Fruit fly (Drosophila melanogaster) whole organism, embryonic: ENCODE data around the gene CG32182.

Experiments used
- Abd-B ChIP-seq: fragments of 200-800 bp; sonication (Bioruptor generic); optimal IDR thresholded peaks from 2 replicates; lab custom pipeline; 2018; ENCODE audit warnings: missing biosample characterization, mild to moderate bottlenecking, missing genetic modification characterization, moderate library complexity
- CG11560 ChIP-seq: fragments of 200-800 bp; sonication (Bioruptor generic); IDR thresholded peaks from 3 replicates; pipeline ENCODE4 v1.3.6; 2022; ENCODE audit warnings: missing biosample characterization, missing genetic modification characterization
- CG12299 ChIP-seq: fragments of 200-800 bp; sonication (Bioruptor generic); optimal IDR thresholded peaks from 2 replicates; lab custom pipeline; 2018; ENCODE audit warnings: missing biosample characterization, mild to moderate bottlenecking, missing genetic modification characterization
- CG12391 ChIP-seq: fragments of 200-800 bp; sonication (Bioruptor generic); optimal IDR thresholded peaks from 3 replicates; lab custom pipeline; 2018; ENCODE audit warnings: missing biosample characterization, mild to moderate bottlenecking, missing genetic modification characterization, moderate library complexity
- CG14014 ChIP-seq: fragments of 200-800 bp; sonication (Bioruptor generic); IDR thresholded peaks from 2 replicates; pipeline ENCODE4 v1.3.6; 2022; ENCODE audit warnings: missing biosample characterization, missing genetic modification characterization
- CG14965 ChIP-seq: fragments of 200-800 bp; sonication (Bioruptor generic); optimal IDR thresholded peaks from 2 replicates; lab custom pipeline; 2016; ENCODE audit warnings: missing biosample characterization, missing genetic modification characterization, borderline replicate concordance
- CG15696 ChIP-seq: fragments of 200-800 bp; sonication (Bioruptor generic); optimal IDR thresholded peaks from 2 replicates; lab custom pipeline; 2019; ENCODE audit warnings: missing biosample characterization, mild to moderate bottlenecking, missing genetic modification characterization, moderate library complexity
- CG17802 ChIP-seq: fragments of 200-800 bp; sonication (Bioruptor generic); optimal IDR thresholded peaks from 2 replicates; lab custom pipeline; 2018; ENCODE audit warnings: missing biosample characterization, mild to moderate bottlenecking, missing genetic modification characterization, moderate library complexity
- CG17829 ChIP-seq: fragments of 200-800 bp; optimal IDR thresholded peaks from 2 replicates; lab custom pipeline; 2019; ENCODE audit warnings: missing biosample characterization, mild to moderate bottlenecking, missing genetic modification characterization, moderate library complexity
- CG2875 ChIP-seq: fragments of 200-800 bp; sonication (Bioruptor generic); optimal IDR thresholded peaks from 2 replicates; lab custom pipeline; 2017; ENCODE audit warnings: missing biosample characterization, mild to moderate bottlenecking, missing genetic modification characterization, missing genetic modification reagents
- CG31224 ChIP-seq: fragments of 200-800 bp; sonication (Bioruptor generic); IDR thresholded peaks from 2 replicates; pipeline ENCODE4 v1.3.6; 2022; ENCODE audit warnings: missing biosample characterization, missing genetic modification characterization
- CG4328 ChIP-seq: fragments of 200-800 bp; sonication (Bioruptor generic); optimal IDR thresholded peaks from 3 replicates; lab custom pipeline; 2017; ENCODE audit warnings: missing biosample characterization, missing genetic modification reagents, missing genetic modification characterization
- CG6272 ChIP-seq: fragments of 200-800 bp; sonication (Bioruptor generic); IDR thresholded peaks from 2 replicates; pipeline ENCODE4 v1.3.6; 2022; ENCODE audit warnings: missing biosample characterization, missing genetic modification characterization
- CG8281 ChIP-seq: fragments of 200-800 bp; sonication (Bioruptor generic); optimal IDR thresholded peaks from 2 replicates; lab custom pipeline; 2018; ENCODE audit warnings: missing biosample characterization, mild to moderate bottlenecking, missing genetic modification characterization, moderate library complexity
- CG9437 ChIP-seq: fragments of 200-800 bp; sonication (Bioruptor generic); optimal IDR thresholded peaks from 2 replicates; lab custom pipeline; 2018; ENCODE audit warnings: missing biosample characterization, mild to moderate bottlenecking, missing genetic modification characterization
- CG9932 ChIP-seq: fragments of 200-800 bp; sonication (Bioruptor generic); IDR thresholded peaks from 2 replicates; pipeline ENCODE4 v1.3.6; 2022; ENCODE audit warnings: missing biosample characterization, missing genetic modification characterization
- CrebB ChIP-seq: fragments of 200-800 bp; sonication (Bioruptor generic); optimal IDR thresholded peaks from 3 replicates; lab custom pipeline; 2018; ENCODE audit warnings: missing biosample characterization, mild to moderate bottlenecking, missing genetic modification characterization
- E2f2 ChIP-seq: fragments of 200-800 bp; sonication (Bioruptor generic); IDR thresholded peaks from 2 replicates; pipeline ENCODE4 v1.3.6; 2022; ENCODE audit warnings: missing biosample characterization, missing genetic modification characterization
- Eip74EF ChIP-seq, 2 experiments: fragments of 200-800 bp in 1 of 2; fragments of >200 bp in 1 of 2; sonication (Bioruptor generic) in 1 of 2; optimal IDR thresholded peaks; 2 replicates each; lab custom pipeline; 2017 to 2019; ENCODE audit warnings: missing biosample characterization in 2 of 2, missing genetic modification characterization in 2 of 2, mild to moderate bottlenecking in 1 of 2, moderate library complexity in 1 of 2
- Fer3 ChIP-seq: fragments of 200-800 bp; sonication (Bioruptor generic); optimal IDR thresholded peaks from 2 replicates; lab custom pipeline; 2018; ENCODE audit warnings: missing biosample characterization, mild to moderate bottlenecking, missing genetic modification characterization, moderate library complexity
- HmgZ ChIP-seq: fragments of 200-800 bp; sonication (Bioruptor generic); optimal IDR thresholded peaks from 2 replicates; lab custom pipeline; 2018; ENCODE audit warnings: missing biosample characterization, mild to moderate bottlenecking, missing genetic modification characterization
- Jarid2 ChIP-seq: fragments of 200-800 bp; sonication (Bioruptor generic); optimal IDR thresholded peaks from 3 replicates; lab custom pipeline; 2017; ENCODE audit warnings: mild to moderate bottlenecking, missing biosample characterization, missing genetic modification reagents, missing genetic modification characterization
- Lim3 ChIP-seq: fragments of 200-800 bp; sonication (Bioruptor generic); IDR thresholded peaks from 2 replicates; pipeline ENCODE4 v1.3.6; 2022; ENCODE audit warnings: missing biosample characterization, missing genetic modification characterization
- MBD-R2 ChIP-seq: fragments of 200-800 bp; sonication (Bioruptor generic); IDR thresholded peaks from 2 replicates; pipeline ENCODE4 v1.3.6; 2022; ENCODE audit warnings: missing biosample characterization, missing genetic modification characterization
- Mes4 ChIP-seq: fragments of 200-800 bp; sonication (Bioruptor generic); optimal IDR thresholded peaks from 2 replicates; lab custom pipeline; 2016; ENCODE audit warnings: missing biosample characterization, missing genetic modification characterization
- NK7.1 ChIP-seq: fragments of 200-800 bp; sonication (Bioruptor generic); optimal IDR thresholded peaks from 3 replicates; lab custom pipeline; 2016; ENCODE audit warnings: missing biosample characterization, missing genetic modification characterization
- Nf-YA ChIP-seq: fragments of 200-800 bp; sonication (Bioruptor generic); IDR thresholded peaks from 2 replicates; pipeline ENCODE4 v1.3.6; 2022; ENCODE audit warnings: missing biosample characterization, missing genetic modification characterization
- NfI ChIP-seq: fragments of 200-800 bp; sonication (Bioruptor generic); optimal IDR thresholded peaks from 3 replicates; lab custom pipeline; 2018; ENCODE audit warnings: missing biosample characterization, mild to moderate bottlenecking, missing genetic modification characterization, moderate library complexity
- Oli ChIP-seq: fragments of 200-800 bp; sonication (Bioruptor generic); optimal IDR thresholded peaks from 2 replicates; lab custom pipeline; 2018; ENCODE audit warnings: missing biosample characterization, mild to moderate bottlenecking, missing genetic modification characterization, moderate library complexity
- Pdp1 ChIP-seq, 2 experiments: fragments of 200-800 bp; sonication (Bioruptor generic); optimal IDR thresholded peaks; 3 replicates each; lab custom pipeline; 2016; ENCODE audit warnings: missing biosample characterization in 2 of 2, missing genetic modification characterization in 2 of 2, mild to moderate bottlenecking in 1 of 2, moderate library complexity in 1 of 2
- Rfx ChIP-seq: fragments of 200-800 bp; sonication (Bioruptor generic); IDR thresholded peaks from 2 replicates; pipeline ENCODE4 v1.3.6; 2022; ENCODE audit warnings: missing biosample characterization, missing genetic modification characterization
- Taf1 ChIP-seq: fragments of 200-800 bp; sonication (Bioruptor generic); IDR thresholded peaks from 2 replicates; pipeline ENCODE4 v1.3.6; 2022; ENCODE audit warnings: missing biosample characterization, missing genetic modification characterization
- Trl ChIP-seq, 3 experiments: fragments of >200 bp in 2 of 3; fragments of 200-800 bp in 1 of 3; sonication (Bioruptor generic) in 1 of 3; optimal IDR thresholded peaks; 2 replicates in 1 of 3; 3 replicates in 2 of 3; lab custom pipeline; 2016 to 2017; ENCODE audit warnings: missing biosample characterization in 1 of 3, missing genetic modification characterization in 1 of 3
- amos ChIP-seq: fragments of 200-800 bp; sonication (Bioruptor generic); IDR thresholded peaks from 2 replicates; pipeline ENCODE4 v1.3.6; 2022; ENCODE audit warnings: missing biosample characterization, missing genetic modification characterization; ENCODE audit not compliant: partially characterized antibody
- bab2 ChIP-seq: fragments of 200-800 bp; sonication (Bioruptor generic); optimal IDR thresholded peaks from 2 replicates; lab custom pipeline; 2016; ENCODE audit warnings: missing biosample characterization, missing genetic modification characterization
- chif ChIP-seq, 2 experiments: fragments of 200-800 bp; sonication (Bioruptor generic); optimal IDR thresholded peaks; 3 replicates each; lab custom pipeline; 2016; ENCODE audit warnings: missing biosample characterization in 2 of 2, missing genetic modification characterization in 2 of 2
- crc ChIP-seq: fragments of 200-800 bp; sonication (Bioruptor generic); optimal IDR thresholded peaks from 2 replicates; lab custom pipeline; 2016; ENCODE audit warnings: missing biosample characterization, missing genetic modification characterization
- crol ChIP-seq: fragments of 200-800 bp; sonication (Bioruptor generic); IDR thresholded peaks from 2 replicates; pipeline ENCODE4 v1.3.6; 2022; ENCODE audit warnings: missing biosample characterization, missing genetic modification characterization
- cwo ChIP-seq: fragments of 200-800 bp; sonication (Bioruptor generic); optimal IDR thresholded peaks from 3 replicates; lab custom pipeline; 2017; ENCODE audit warnings: missing biosample characterization, missing genetic modification characterization, mild to moderate bottlenecking, moderate library complexity, missing genetic modification reagents
- dpn ChIP-seq, 2 experiments: fragments of 200-800 bp; sonication (Bioruptor generic); optimal IDR thresholded peaks; 3 replicates each; lab custom pipeline; 2016; ENCODE audit warnings: missing biosample characterization in 2 of 2, missing genetic modification characterization in 2 of 2
- eyg ChIP-seq: fragments of 200-800 bp; sonication (Bioruptor generic); optimal IDR thresholded peaks from 3 replicates; lab custom pipeline; 2016; ENCODE audit warnings: missing biosample characterization, missing genetic modification characterization
- mam ChIP-seq: fragments of 200-800 bp; sonication (Bioruptor generic); optimal IDR thresholded peaks from 3 replicates; lab custom pipeline; 2016; ENCODE audit warnings: missing biosample characterization, missing genetic modification characterization
- nmo ChIP-seq: fragments of 200-800 bp; sonication (Bioruptor generic); optimal IDR thresholded peaks from 2 replicates; lab custom pipeline; 2018; ENCODE audit warnings: missing biosample characterization, mild to moderate bottlenecking, missing genetic modification characterization, moderate library complexity
- run ChIP-seq: fragments of 200-800 bp; sonication (Bioruptor generic); optimal IDR thresholded peaks from 3 replicates; lab custom pipeline; 2018; ENCODE audit warnings: missing biosample characterization, mild to moderate bottlenecking, missing genetic modification characterization
- slou ChIP-seq: fragments of 200-800 bp; sonication (Bioruptor generic); optimal IDR thresholded peaks from 3 replicates; lab custom pipeline; 2016; ENCODE audit warnings: missing biosample characterization, missing genetic modification characterization
- tgo ChIP-seq: fragments of 200-800 bp; sonication (Bioruptor generic); IDR thresholded peaks from 3 replicates; pipeline ENCODE4 v1.3.6; 2022; ENCODE audit warnings: missing biosample characterization, missing genetic modification characterization
- tll ChIP-seq, 2 experiments: fragments of 200-800 bp in 1 of 2; fragments of >200 bp in 1 of 2; sonication (Bioruptor generic) in 1 of 2; optimal IDR thresholded peaks; 2 replicates each; lab custom pipeline; 2017 to 2019; ENCODE audit warnings: missing biosample characterization in 2 of 2, missing genetic modification characterization in 2 of 2, mild to moderate bottlenecking in 1 of 2, moderate library complexity in 1 of 2
- trem ChIP-seq: fragments of 200-800 bp; optimal IDR thresholded peaks from 3 replicates; lab custom pipeline; 2019; ENCODE audit warnings: missing biosample characterization, mild to moderate bottlenecking, missing genetic modification characterization, moderate library complexity
- vnd ChIP-seq: fragments of 200-800 bp; sonication (Bioruptor generic); IDR thresholded peaks from 3 replicates; pipeline ENCODE4 v1.3.6; 2022; ENCODE audit warnings: missing biosample characterization, missing genetic modification characterization; ENCODE audit not compliant: partially characterized antibody
- zfh1 ChIP-seq: fragments of 200-800 bp; sonication (Bioruptor generic); IDR thresholded peaks from 3 replicates; pipeline ENCODE4 v1.3.6; 2022; ENCODE audit warnings: missing biosample characterization, missing genetic modification characterization

Gene CG32182

dm6 chr3L:17804511-17804910 lies 46.6 kb downstream of the CG32182 start, which contains the start of gene ais (continued):
- peak; percentile 81 for TF ChIP-seq cwo (GFP tag; lab: Kevin White, UChicago)
- peak; percentile 55 for TF ChIP-seq trem (tag; lab: Kevin White, UChicago)
- no peak for TF ChIP-seq crol (GFP tag; lab: Robert Waterston, UW)
- TF ChIP-seq Lim3, result no peak
- TF ChIP-seq CG9932, result peak; percentile 62
- no peak for TF ChIP-seq zfh1 (GFP tag; lab: Robert Waterston, UW)
- no peak for TF ChIP-seq run (tag; lab: Kevin White, UChicago)
- peak; percentile 22 for TF ChIP-seq HmgZ (tag; lab: Kevin White, UChicago)
- TF ChIP-seq CG9437 (GFP tag; lab: Kevin White, UChicago), result no peak
- no peak for TF ChIP-seq chif (GFP tag; optimal IDR thresholded peaks at IDR 0.05; lab: Kevin White, UChicago)
- TF ChIP-seq CG15696 (tag; lab: Kevin White, UChicago), result peak; percentile 15
- TF ChIP-seq Nf-YA (GFP tag; lab: Robert Waterston, UW), result no peak
- TF ChIP-seq CG14014 (GFP tag; lab: Robert Waterston, UW), result peak; percentile 24; the same call in 1 of the 2 replicates
- no peak for TF ChIP-seq slou (GFP tag; lab: Kevin White, UChicago)
- TF ChIP-seq Trl (optimal IDR thresholded peaks at IDR 0.05; lab: Kevin White, UChicago), result no peak
- no peak for TF ChIP-seq Trl (GFP tag; optimal IDR thresholded peaks at IDR 0.05; lab: Kevin White, UChicago)
- TF ChIP-seq Fer3 (tag; lab: Kevin White, UChicago), result no peak
- no peak for TF ChIP-seq CG17802 (tag; lab: Kevin White, UChicago)
- no peak for TF ChIP-seq amos (GFP tag; lab: Robert Waterston, UW)
- no peak for TF ChIP-seq Rfx (GFP tag; lab: Robert Waterston, UW)
- no peak for TF ChIP-seq CG11560 (tag; lab: Robert Waterston, UW)
- no peak for TF ChIP-seq Mes4 (GFP tag; lab: Kevin White, UChicago)
- no peak for TF ChIP-seq mam (GFP tag; lab: Kevin White, UChicago)
- TF ChIP-seq Pdp1 (GFP tag; optimal IDR thresholded peaks at IDR 0.05; lab: Kevin White, UChicago), result peak in 1 of 2 experiments; percentile 21
- no peak for TF ChIP-seq CrebB (tag; lab: Kevin White, UChicago)
- no peak for TF ChIP-seq CG6272 (GFP tag; lab: Robert Waterston, UW)
- peak; percentile 7 for TF ChIP-seq Abd-B (GFP tag; lab: Kevin White, UChicago)
- peak; percentile 39 for TF ChIP-seq CG12391 (tag; lab: Kevin White, UChicago)
- peak; percentile 10 for TF ChIP-seq NfI
- TF ChIP-seq CG14965 (GFP tag; lab: Kevin White, UChicago), result no peak
- no peak for TF ChIP-seq Eip74EF (GFP tag; optimal IDR thresholded peaks at IDR 0.05; lab: Kevin White, UChicago)
- TF ChIP-seq crc (GFP tag; lab: Kevin White, UChicago), result no peak
- no peak for TF ChIP-seq CG2875 (GFP tag; lab: Kevin White, UChicago)
- TF ChIP-seq CG31224 (GFP tag; lab: Robert Waterston, UW), result no peak
- no peak for TF ChIP-seq NK7.1 (GFP tag; lab: Kevin White, UChicago)
- TF ChIP-seq vnd, result no peak
- TF ChIP-seq tll (GFP tag; optimal IDR thresholded peaks at IDR 0.05; lab: Kevin White, UChicago), result no peak
- no peak for TF ChIP-seq CG4328 (GFP tag; lab: Kevin White, UChicago)
- TF ChIP-seq MBD-R2 (GFP tag; lab: Robert Waterston, UW), result peak; percentile 53
- TF ChIP-seq bab2 (GFP tag; lab: Kevin White, UChicago), result no peak
- TF ChIP-seq Jarid2, result no peak
- peak; percentile 9 for TF ChIP-seq nmo (GFP tag; lab: Kevin White, UChicago)
- no peak for TF ChIP-seq tgo (GFP tag; lab: Robert Waterston, UW)
- peak; percentile 17 for TF ChIP-seq Oli (tag; lab: Kevin White, UChicago)
- peak; percentile 51 for TF ChIP-seq E2f2 (GFP tag; lab: Robert Waterston, UW)
- peak in 1 of 2 experiments; percentile 10 for TF ChIP-seq dpn (GFP tag; optimal IDR thresholded peaks at IDR 0.05; lab: Kevin White, UChicago)
- no peak for TF ChIP-seq CG8281 (tag; lab: Kevin White, UChicago)
- TF ChIP-seq CG17829, result no peak
- TF ChIP-seq CG12299 (tag; lab: Kevin White, UChicago), result no peak
- no peak for TF ChIP-seq eyg (GFP tag; lab: Kevin White, UChicago)
- TF ChIP-seq Taf1, result no peak
